Worm (Caenorhabditis elegans) whole organism, L1 larva: ENCODE data around the gene kcnl-4.

Source experiments
- blmp-1 ChIP-seq: fragments of 150-350 bp; optimal IDR thresholded peaks from 2 replicates; lab custom pipeline; 2014; ENCODE audit warnings: missing biosample characterization, missing genetic modification characterization
- dsc-1 ChIP-seq: sonication (generic microtip); optimal IDR thresholded peaks from 2 replicates; lab custom pipeline; 2016; ENCODE audit warnings: mild to moderate bottlenecking, missing genetic modification characterization, missing compliant biosample characterization
- egl-13 ChIP-seq: sonication (generic microtip); optimal IDR thresholded peaks from 2 replicates; lab custom pipeline; 2016; ENCODE audit warnings: missing genotype, missing genetic modification reagents, missing genetic modification characterization, missing compliant biosample characterization
- elt-2 ChIP-seq: sonication (generic microtip); optimal IDR thresholded peaks from 2 replicates; lab custom pipeline; 2016; ENCODE audit warnings: missing genetic modification characterization, mild to moderate bottlenecking, inconsistent platforms, missing compliant biosample characterization, missing genetic modification reagents
- elt-3 ChIP-seq, 6 experiments: fragments of 150-350 bp in 1 of 6; sonication (generic microtip); optimal IDR thresholded peaks; 2 replicates each; lab custom pipeline; 2017 to 2018; ENCODE audit warnings: missing biosample characterization in 6 of 6, missing genetic modification characterization in 6 of 6, inconsistent platforms in 1 of 6
- fos-1 ChIP-seq: fragments of 150-350 bp; optimal IDR thresholded peaks from 2 replicates; lab custom pipeline; 2014; ENCODE audit warnings: missing biosample characterization, missing genetic modification characterization
- jun-1 ChIP-seq: fragments of 150-350 bp; optimal IDR thresholded peaks from 2 replicates; lab custom pipeline; 2014; ENCODE audit warnings: missing biosample characterization, missing genetic modification reagents, missing genetic modification characterization
- lin-13 ChIP-seq: fragments of 150-350 bp; optimal IDR thresholded peaks from 2 replicates; lab custom pipeline; 2014; ENCODE audit warnings: missing biosample characterization, missing genetic modification reagents, missing genetic modification characterization
- nhr-11 ChIP-seq: fragments of 150-350 bp; optimal IDR thresholded peaks from 2 replicates; lab custom pipeline; 2014; ENCODE audit warnings: missing biosample characterization, missing genetic modification characterization
- nhr-12 ChIP-seq: sonication (generic microtip); optimal IDR thresholded peaks from 2 replicates; lab custom pipeline; 2017; ENCODE audit warnings: missing biosample characterization, missing genetic modification characterization
- nhr-28 ChIP-seq: fragments of 150-350 bp; optimal IDR thresholded peaks from 2 replicates; lab custom pipeline; 2014; ENCODE audit warnings: missing biosample characterization, missing genetic modification characterization
- nhr-77 ChIP-seq: fragments of 150-350 bp; optimal IDR thresholded peaks from 2 replicates; lab custom pipeline; 2014; ENCODE audit warnings: missing biosample characterization, missing genetic modification characterization
- nhr-90 ChIP-seq: sonication (generic microtip); optimal IDR thresholded peaks from 2 replicates; lab custom pipeline; 2016; ENCODE audit warnings: mild to moderate bottlenecking, missing genetic modification characterization, missing compliant biosample characterization; ENCODE audit not compliant: poor library complexity
- sptf-1 ChIP-seq: fragments of 150-350 bp; optimal IDR thresholded peaks from 2 replicates; lab custom pipeline; 2014; ENCODE audit warnings: missing biosample characterization, missing genetic modification characterization

DNA sequence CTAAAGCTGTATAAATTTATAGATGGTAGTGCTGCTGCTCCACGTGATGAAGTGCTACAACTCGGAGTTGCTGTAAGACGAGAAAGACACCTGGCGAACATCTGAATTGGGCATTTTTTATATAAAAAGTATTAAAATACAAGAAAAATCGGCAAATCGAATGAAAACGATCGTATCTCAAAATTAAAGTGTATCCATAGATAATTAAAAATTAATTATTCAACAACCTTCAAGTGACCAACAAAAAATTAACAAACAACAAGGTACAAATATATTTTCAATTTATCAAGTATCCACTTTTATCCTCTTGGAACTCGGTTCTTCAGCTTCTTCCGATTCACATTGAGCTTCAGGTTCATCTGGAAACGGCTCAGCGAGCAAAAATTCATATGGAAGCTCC lies 11.6 kb upstream of the kcnl-4 start, which contains the start of gene R02D5.8:
- TF ChIP-seq egl-13 (tag; lab: Kevin White, UChicago) (no peak), nhr-90 (no peak), dsc-1 (tag; lab: Kevin White, UChicago) (no peak), blmp-1 (tag; lab: Kevin White, UChicago) (no peak), elt-2 (tag; lab: Kevin White, UChicago) (no peak), sptf-1 (tag; lab: Kevin White, UChicago) (no peak), lin-13 (GFP tag; lab: Kevin White, UChicago) (no peak), nhr-28 (tag; lab: Kevin White, UChicago) (no peak), jun-1 (tag; lab: Kevin White, UChicago) (no peak), nhr-12 (tag; lab: Kevin White, UChicago) (no peak), fos-1 (no peak), elt-3 (tag; optimal IDR thresholded peaks at IDR 0.05; lab: Kevin White, UChicago) (no peak), nhr-11 (tag; lab: Kevin White, UChicago) (no peak), nhr-77 (tag; lab: Kevin White, UChicago) (no peak)
